Fruit fly (Drosophila melanogaster) whole organism, prepupa: Measurements from ENCODE around the gene Pop4.
A peak's percentile ranks its signal among the peaks of the same experiment; 100 is the strongest.

Experiments used
- Blimp-1 ChIP-seq: fragments of 200-800 bp; sonication (Bioruptor generic); optimal IDR thresholded peaks from 3 replicates; lab custom pipeline; 2017; ENCODE audit warnings: missing biosample characterization, missing genetic modification characterization, mild to moderate bottlenecking, moderate library complexity, missing genetic modification reagents
- CG10669 ChIP-seq: fragments of 200-800 bp; sonication (Bioruptor generic); optimal IDR thresholded peaks from 3 replicates; lab custom pipeline; 2018; ENCODE audit warnings: missing biosample characterization, mild to moderate bottlenecking, missing genetic modification characterization, moderate library complexity
- CG11902 ChIP-seq: fragments of 200-800 bp; sonication (Bioruptor generic); optimal IDR thresholded peaks from 3 replicates; lab custom pipeline; 2016; ENCODE audit warnings: missing biosample characterization, missing genetic modification characterization
- CG3032 ChIP-seq: fragments of 200-800 bp; optimal IDR thresholded peaks from 2 replicates; lab custom pipeline; 2019; ENCODE audit warnings: missing biosample characterization, mild to moderate bottlenecking, missing genetic modification characterization, moderate library complexity
- CG32006 ChIP-seq: fragments of 200-800 bp; sonication (Bioruptor generic); optimal IDR thresholded peaks from 3 replicates; lab custom pipeline; 2017; ENCODE audit warnings: missing biosample characterization, mild to moderate bottlenecking, missing genetic modification characterization
- CG6163 ChIP-seq: fragments of 200-800 bp; sonication (Bioruptor generic); IDR thresholded peaks from 3 replicates; pipeline ENCODE4 v1.3.6; 2022; ENCODE audit warnings: missing biosample characterization, missing genetic modification characterization
- CG6276 ChIP-seq: fragments of 200-800 bp; sonication (Bioruptor generic); optimal IDR thresholded peaks from 2 replicates; lab custom pipeline; 2017; ENCODE audit warnings: missing biosample characterization, mild to moderate bottlenecking, missing genetic modification characterization
- CG6808 ChIP-seq: fragments of 200-800 bp; sonication (Bioruptor generic); optimal IDR thresholded peaks from 3 replicates; lab custom pipeline; 2017; ENCODE audit warnings: missing biosample characterization, missing genetic modification characterization, mild to moderate bottlenecking, moderate library complexity, missing genetic modification reagents
- CG6854 ChIP-seq: fragments of 200-800 bp; sonication (Bioruptor generic); optimal IDR thresholded peaks from 2 replicates; lab custom pipeline; 2017; ENCODE audit warnings: missing biosample characterization, mild to moderate bottlenecking, missing genetic modification characterization
- CG8119 ChIP-seq: fragments of 200-800 bp; sonication (Bioruptor generic); IDR thresholded peaks from 3 replicates; pipeline ENCODE4 v1.3.6; 2022; ENCODE audit warnings: missing biosample characterization, missing genetic modification characterization
- CG8319 ChIP-seq: fragments of 200-800 bp; sonication (Bioruptor generic); optimal IDR thresholded peaks from 3 replicates; lab custom pipeline; 2016; ENCODE audit warnings: missing biosample characterization, missing genetic modification characterization
- CG8632 ChIP-seq: fragments of 200-800 bp; sonication (Bioruptor generic); optimal IDR thresholded peaks from 3 replicates; lab custom pipeline; 2016; ENCODE audit warnings: missing biosample characterization, missing genetic modification characterization
- Eip78C ChIP-seq: fragments of 200-800 bp; sonication (Bioruptor generic); peaks from one replicate; lab custom pipeline; 2016; ENCODE audit warnings: missing biosample characterization, missing genetic modification characterization
- Eip93F ChIP-seq: fragments of 200-800 bp; sonication (Bioruptor generic); optimal IDR thresholded peaks from 2 replicates; lab custom pipeline; 2016; ENCODE audit warnings: missing biosample characterization, mild to moderate bottlenecking, missing genetic modification characterization
- Ets21C ChIP-seq: fragments of 200-800 bp; sonication (Bioruptor generic); optimal IDR thresholded peaks from 3 replicates; lab custom pipeline; 2016; ENCODE audit warnings: missing biosample characterization, missing genetic modification characterization
- Gug ChIP-seq: fragments of 200-800 bp; sonication (Bioruptor generic); IDR thresholded peaks from 2 replicates; pipeline ENCODE4 v1.3.6; 2022; ENCODE audit warnings: missing biosample characterization, missing genetic modification characterization
- Hr38 ChIP-seq: sonication (Bioruptor generic); optimal IDR thresholded peaks from 2 replicates; lab custom pipeline; 2016; ENCODE audit warnings: missing biosample characterization, missing genetic modification characterization
- Hr39 ChIP-seq: fragments of 200-800 bp; sonication (Bioruptor generic); optimal IDR thresholded peaks from 2 replicates; lab custom pipeline; 2016; ENCODE audit warnings: missing biosample characterization, missing genetic modification characterization
- Lpt ChIP-seq: fragments of 200-800 bp; sonication (Bioruptor generic); optimal IDR thresholded peaks from 3 replicates; lab custom pipeline; 2016; ENCODE audit warnings: missing biosample characterization, missing genetic modification characterization
- Sox102F ChIP-seq: fragments of 200-800 bp; sonication (Bioruptor generic); optimal IDR thresholded peaks from 2 replicates; lab custom pipeline; 2016; ENCODE audit warnings: missing biosample characterization, mild to moderate bottlenecking, missing genetic modification characterization
- Sox14 ChIP-seq: fragments of 200-800 bp; sonication (Bioruptor generic); optimal IDR thresholded peaks from 3 replicates; lab custom pipeline; 2016; ENCODE audit warnings: missing biosample characterization, missing genetic modification characterization
- achi ChIP-seq: fragments of 200-800 bp; sonication (Bioruptor generic); optimal IDR thresholded peaks from 3 replicates; lab custom pipeline; 2016; ENCODE audit warnings: missing biosample characterization, missing genetic modification characterization
- acj6 ChIP-seq: fragments of 200-800 bp; sonication (Bioruptor generic); optimal IDR thresholded peaks from 3 replicates; lab custom pipeline; 2016; ENCODE audit warnings: missing biosample characterization, missing genetic modification characterization
- dsx ChIP-seq: fragments of 200-800 bp; optimal IDR thresholded peaks from 3 replicates; lab custom pipeline; 2019; ENCODE audit warnings: missing biosample characterization, mild to moderate bottlenecking, missing genetic modification characterization, moderate library complexity; ENCODE audit not compliant: poor library complexity, severe bottlenecking
- esn ChIP-seq: fragments of 200-800 bp; sonication (Bioruptor generic); optimal IDR thresholded peaks from 2 replicates; lab custom pipeline; 2016; ENCODE audit warnings: missing biosample characterization, mild to moderate bottlenecking, missing genetic modification characterization, moderate library complexity
- fkh ChIP-seq: fragments of 200-800 bp; sonication (Bioruptor generic); optimal IDR thresholded peaks from 3 replicates; lab custom pipeline; 2017; ENCODE audit warnings: missing biosample characterization, mild to moderate bottlenecking, missing genetic modification characterization, moderate library complexity
- net ChIP-seq: fragments of 200-800 bp; sonication (Bioruptor generic); optimal IDR thresholded peaks from 3 replicates; lab custom pipeline; 2016; ENCODE audit warnings: missing biosample characterization, missing genetic modification characterization
- pdm3 ChIP-seq: fragments of 200-800 bp; sonication (Bioruptor generic); optimal IDR thresholded peaks from 3 replicates; lab custom pipeline; 2016; ENCODE audit warnings: missing biosample characterization, missing genetic modification characterization
- salr ChIP-seq, 2 experiments: fragments of 200-800 bp; sonication (Bioruptor generic); optimal IDR thresholded peaks; 3 replicates each; lab custom pipeline; 2016 to 2018; ENCODE audit warnings: missing biosample characterization in 2 of 2, missing genetic modification characterization in 2 of 2, mild to moderate bottlenecking in 1 of 2
- ss ChIP-seq, 2 experiments: fragments of 200-800 bp; sonication (Bioruptor generic); optimal IDR thresholded peaks; 2 replicates in 1 of 2; 3 replicates in 1 of 2; lab custom pipeline; 2017 to 2018; ENCODE audit warnings: mild to moderate bottlenecking in 2 of 2, missing biosample characterization in 2 of 2, missing genetic modification characterization in 2 of 2, moderate library complexity in 1 of 2
- topi ChIP-seq: fragments of 200-800 bp; sonication (Bioruptor generic); optimal IDR thresholded peaks from 3 replicates; lab custom pipeline; 2016; ENCODE audit warnings: missing biosample characterization, missing genetic modification characterization
- vri ChIP-seq: fragments of 200-800 bp; sonication (Bioruptor generic); optimal IDR thresholded peaks from 3 replicates; lab custom pipeline; 2016; ENCODE audit warnings: missing biosample characterization, mild to moderate bottlenecking, missing genetic modification characterization

The Pop4 gene

dm6 chr3L:7963022-7963421 is 15.4 kb downstream of the Pop4 start:
- TF ChIP-seq Sox102F (GFP tag; lab: Kevin White, UChicago) = no peak
- no peak for TF ChIP-seq acj6 (GFP tag; lab: Kevin White, UChicago)
- no peak for TF ChIP-seq dsx
- TF ChIP-seq CG6163 (GFP tag; lab: Robert Waterston, UW) = no peak
- TF ChIP-seq CG8119 (GFP tag; lab: Robert Waterston, UW) = no peak
- no peak for TF ChIP-seq net (GFP tag; lab: Kevin White, UChicago)
- TF ChIP-seq vri (GFP tag; lab: Kevin White, UChicago) = no peak
- TF ChIP-seq CG10669 (GFP tag; lab: Kevin White, UChicago) = no peak
- no peak for TF ChIP-seq Sox14 (GFP tag; lab: Kevin White, UChicago)
- TF ChIP-seq ss (GFP tag; optimal IDR thresholded peaks at IDR 0.05; lab: Kevin White, UChicago) = no peak
- TF ChIP-seq salr (GFP tag; optimal IDR thresholded peaks at IDR 0.05; lab: Kevin White, UChicago) = no peak
- TF ChIP-seq CG11902 (GFP tag; lab: Kevin White, UChicago) = no peak
- no peak for TF ChIP-seq topi
- TF ChIP-seq Hr38 (GFP tag; lab: Kevin White, UChicago) = no peak
- no peak for TF ChIP-seq CG3032 (tag; lab: Kevin White, UChicago)
- TF ChIP-seq, all 60 proteins: peak for 0

- TF ChIP-seq CG8632 (GFP tag; lab: Kevin White, UChicago) = no peak
- TF ChIP-seq CG6276 (GFP tag; lab: Kevin White, UChicago) = no peak
- peak; percentile 32 for TF ChIP-seq Eip78C
- TF ChIP-seq fkh (GFP tag; lab: Kevin White, UChicago) = peak; percentile 85
- no peak for TF ChIP-seq Eip93F (GFP tag; lab: Kevin White, UChicago)
Measured at dm6 chr3L:7961973-7962753, 16.3 kb downstream of the Pop4 start.

- TF ChIP-seq pdm3 (no peak), CG8319 (no peak), CG6163 (GFP tag; lab: Robert Waterston, UW) (no peak), Eip78C (peak; percentile 54), Hr39 (GFP tag; lab: Kevin White, UChicago) (no peak), Eip93F (GFP tag; lab: Kevin White, UChicago) (peak; percentile 19), fkh (GFP tag; lab: Kevin White, UChicago) (peak; percentile 80), vri (GFP tag; lab: Kevin White, UChicago) (peak; percentile 74), Sox102F (GFP tag; lab: Kevin White, UChicago) (peak; percentile 21), CG6854 (GFP tag; lab: Kevin White, UChicago) (no peak), Blimp-1 (GFP tag; lab: Kevin White, UChicago) (peak; percentile 13), Ets21C (no peak), salr (GFP tag; optimal IDR thresholded peaks at IDR 0.05; lab: Kevin White, UChicago) (no peak), Lpt (GFP tag; lab: Kevin White, UChicago) (no peak), esn (GFP tag; lab: Kevin White, UChicago) (no peak)
Measured at dm6 chr3L:7960707-7961695, 17.4 kb downstream of the Pop4 start.

- TF ChIP-seq topi (no peak), achi (GFP tag; lab: Kevin White, UChicago) (no peak), Gug (GFP tag; lab: Robert Waterston, UW) (no peak), Eip93F (GFP tag; lab: Kevin White, UChicago) (no peak), CG6276 (GFP tag; lab: Kevin White, UChicago) (no peak), Sox102F (GFP tag; lab: Kevin White, UChicago) (no peak), acj6 (GFP tag; lab: Kevin White, UChicago) (no peak), CG32006 (GFP tag; lab: Kevin White, UChicago) (no peak), CG11902 (GFP tag; lab: Kevin White, UChicago) (no peak), vri (GFP tag; lab: Kevin White, UChicago) (no peak), CG3032 (tag; lab: Kevin White, UChicago) (no peak), CG8319 (no peak), ss (GFP tag; optimal IDR thresholded peaks at IDR 0.05; lab: Kevin White, UChicago) (no peak), CG6808 (GFP tag; lab: Kevin White, UChicago) (no peak)
Measured at dm6 chr3L:7958590-7959180, 19.8 kb downstream of the Pop4 start.
